Worm (Caenorhabditis elegans): ENCODE data around the gene str-77.

ce11 chrV:17754999-17755398, 36.3 kb downstream of the str-77 start:
- TF ChIP-seq klf-2 (GFP tag; conservative IDR thresholded peaks at IDR 0.05) (no peak), ztf-29 (GFP tag; IDR thresholded peaks at IDR 0.05) (no peak), ztf-23 (GFP tag; IDR thresholded peaks at IDR 0.05) (no peak), cog-1 (tag; optimal IDR thresholded peaks at IDR 0.05) (no peak), flt-1 (GFP tag; IDR thresholded peaks at IDR 0.05) (no peak), tab-1 (GFP tag; IDR thresholded peaks at IDR 0.05) (no peak), ref-1 (GFP tag; conservative IDR thresholded peaks at IDR 0.05) (no peak), T22C8.4 (GFP tag; IDR thresholded peaks at IDR 0.05) (no peak)

All from whole organism, midembryonic.